ENCODE assay signal across 1 fruit fly cellular context in the genomic region with DNA sequence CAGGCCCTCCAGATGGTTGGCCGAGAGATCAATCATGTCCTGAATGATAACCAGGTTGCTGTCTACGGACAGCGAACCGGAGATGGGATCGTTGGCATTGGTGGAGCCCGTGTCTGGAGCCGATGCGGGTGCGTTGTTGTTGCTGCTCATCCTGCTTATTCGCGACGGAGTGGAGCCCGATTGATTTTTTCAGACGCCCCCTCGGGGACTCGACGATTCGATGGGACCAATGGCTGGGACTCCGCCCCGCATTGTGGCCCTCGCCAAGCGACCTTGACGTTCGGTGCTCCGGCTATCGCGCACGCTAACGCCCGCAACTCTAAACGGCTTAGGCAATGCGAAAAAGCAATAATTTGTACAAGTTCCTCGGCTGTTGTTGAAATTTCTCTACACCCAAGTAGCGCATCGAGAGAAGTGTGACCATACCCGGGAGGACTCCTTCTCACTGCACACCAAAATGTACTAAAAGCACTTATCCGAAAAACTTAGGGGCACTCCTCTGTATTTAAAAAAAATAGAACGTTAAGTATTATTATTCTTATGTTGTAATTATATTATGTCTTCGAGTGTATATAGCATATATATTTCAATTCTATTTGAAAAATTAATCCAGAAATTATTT.
TF ChIP-seq lines count a peak whose summit lies in the region.

Gene ksr, minus strand, starts transcription at position 419 of the 622 bp plus-strand sequence.

TF ChIP-seq in whole organism, embryonic, 481 proteins besides CTCF, POLR2A, EP300 and RAD21 (continued from another document and continues in another):
- TF ChIP-seq schlank (tag; optimal IDR thresholded peaks at IDR 0.05; lab: Kevin White, UChicago) (no peak), Awh (GFP tag; IDR thresholded peaks at IDR 0.05; lab: Robert Waterston, UW) (no peak), ham (GFP tag; IDR thresholded peaks at IDR 0.05; lab: Robert Waterston, UW) (no peak), CG1233 (GFP tag; optimal IDR thresholded peaks at IDR 0.05; lab: Kevin White, UChicago) (no peak), tin (GFP tag; optimal IDR thresholded peaks at IDR 0.05; lab: Kevin White, UChicago) (no peak), CG8924 (tag; optimal IDR thresholded peaks at IDR 0.05; lab: Kevin White, UChicago) (peak; percentile 50), stwl (tag; optimal IDR thresholded peaks at IDR 0.05; lab: Kevin White, UChicago) (peak; percentile 12), CG9797 (GFP tag; optimal IDR thresholded peaks at IDR 0.05; lab: Kevin White, UChicago) (peak; percentile 55), corto (GFP tag; optimal IDR thresholded peaks at IDR 0.05; lab: Kevin White, UChicago) (no peak), chm (GFP tag; IDR thresholded peaks at IDR 0.05; lab: Robert Waterston, UW) (peak; percentile 32; the same call in 1 of the 2 replicates), Ets65A (GFP tag; lab: Kevin White, UChicago) (peak; percentile 84), CG17385 (GFP tag; optimal IDR thresholded peaks at IDR 0.05; lab: Kevin White, UChicago) (no peak), otp (GFP tag; IDR thresholded peaks at IDR 0.05; lab: Robert Waterston, UW) (no peak), CG17829 (tag; optimal IDR thresholded peaks at IDR 0.05; lab: Kevin White, UChicago) (peak; percentile 64), Opbp (GFP tag; IDR thresholded peaks at IDR 0.05; lab: Robert Waterston, UW; ENCODE audit: partially characterized antibody) (0 out of 3 replicates have a peak, but pooled peaks have one; percentile 28), usp (GFP tag; optimal IDR thresholded peaks at IDR 0.05; lab: Kevin White, UChicago) (no peak), CG9437 (GFP tag; optimal IDR thresholded peaks at IDR 0.05; lab: Kevin White, UChicago) (no peak), esg (GFP tag; conservative IDR thresholded peaks at IDR 0.05; lab: Robert Waterston, UW) (no peak), Dad (GFP tag; optimal IDR thresholded peaks at IDR 0.05; lab: Kevin White, UChicago) (no peak), CG17568 (GFP tag; optimal IDR thresholded peaks at IDR 0.05; lab: Kevin White, UChicago) (no peak), psq (GFP tag; optimal IDR thresholded peaks at IDR 0.05; lab: Kevin White, UChicago) (no peak), CG11398 (GFP tag; optimal IDR thresholded peaks at IDR 0.05; lab: Kevin White, UChicago) (no peak), ro (GFP tag; IDR thresholded peaks at IDR 0.05; lab: Robert Waterston, UW) (no peak), CG3847 (GFP tag; IDR thresholded peaks at IDR 0.05; lab: Robert Waterston, UW) (no peak), D19B (GFP tag; optimal IDR thresholded peaks at IDR 0.05; lab: Kevin White, UChicago) (no peak), HLH4C (GFP tag; IDR thresholded peaks at IDR 0.05; lab: Robert Waterston, UW; ENCODE audit: partially characterized antibody) (peak; percentile 35; the same call in 1 of the 3 replicates), luna (GFP tag; optimal IDR thresholded peaks at IDR 0.05; lab: Kevin White, UChicago) (no peak), CG8388 (GFP tag; optimal IDR thresholded peaks at IDR 0.05; lab: Kevin White, UChicago) (no peak), CG13287 (GFP tag; IDR thresholded peaks at IDR 0.05; lab: Robert Waterston, UW; ENCODE audit: partially characterized antibody) (peak; percentile 21; the same call in 1 of the 2 replicates), bsh (GFP tag; optimal IDR thresholded peaks at IDR 0.05; lab: Kevin White, UChicago) (peak in 1 of 2 experiments; percentile 9), pita (GFP tag; optimal IDR thresholded peaks at IDR 0.05; lab: Kevin White, UChicago) (no peak), ci (GFP tag; IDR thresholded peaks at IDR 0.05; lab: Robert Waterston, UW) (peak; percentile 38; the same call in 1 of the 3 replicates), CG31224 (GFP tag; IDR thresholded peaks at IDR 0.05; lab: Robert Waterston, UW) (no peak), Xbp1 (GFP tag; optimal IDR thresholded peaks at IDR 0.05; lab: Kevin White, UChicago) (peak; percentile 36), Dek (tag; optimal IDR thresholded peaks at IDR 0.05; lab: Kevin White, UChicago) (no peak), Ets97D (GFP tag; optimal IDR thresholded peaks at IDR 0.05; lab: Kevin White, UChicago) (no peak), toy (GFP tag; IDR thresholded peaks at IDR 0.05; lab: Robert Waterston, UW) (no peak), CG10565 (GFP tag; optimal IDR thresholded peaks at IDR 0.05; lab: Kevin White, UChicago) (no peak), Gsc (GFP tag; IDR thresholded peaks at IDR 0.05; lab: Robert Waterston, UW) (no peak), H2.0 (GFP tag; IDR thresholded peaks at IDR 0.05; lab: Robert Waterston, UW) (no peak), MESR4 (GFP tag; optimal IDR thresholded peaks at IDR 0.05; lab: Kevin White, UChicago) (peak; percentile 98), CG12769 (tag; optimal IDR thresholded peaks at IDR 0.05; lab: Kevin White, UChicago) (no peak), lola (GFP tag; optimal IDR thresholded peaks at IDR 0.05; lab: Kevin White, UChicago) (peak in 1 of 3 experiments; percentile 29), CG12744 (GFP tag; optimal IDR thresholded peaks at IDR 0.05; lab: Kevin White, UChicago) (no peak), CG12391 (tag; optimal IDR thresholded peaks at IDR 0.05; lab: Kevin White, UChicago) (peak; percentile 60), z (GFP tag; IDR thresholded peaks at IDR 0.05; lab: Robert Waterston, UW) (no peak), CG17612 (GFP tag; IDR thresholded peaks at IDR 0.05; lab: Robert Waterston, UW) (no peak), pzg (GFP tag; optimal IDR thresholded peaks at IDR 0.05; lab: Kevin White, UChicago) (peak; percentile 48), Scr (GFP tag; IDR thresholded peaks at IDR 0.05; lab: Robert Waterston, UW; ENCODE audit: partially characterized antibody) (0 out of 2 replicates have a peak, but pooled peaks have one; percentile 11), CG15601 (tag; optimal IDR thresholded peaks at IDR 0.05; lab: Kevin White, UChicago) (no peak), pnt (GFP tag; optimal IDR thresholded peaks at IDR 0.05; lab: Kevin White, UChicago) (no peak), Optix (GFP tag; IDR thresholded peaks at IDR 0.05; lab: Robert Waterston, UW) (no peak), Hsf (GFP tag; optimal IDR thresholded peaks at IDR 0.05; lab: Kevin White, UChicago) (no peak), CG11560 (tag; IDR thresholded peaks at IDR 0.05; lab: Robert Waterston, UW) (no peak), tgo (GFP tag; IDR thresholded peaks at IDR 0.05; lab: Robert Waterston, UW) (peak; percentile 51; the same call in 1 of the 3 replicates), CG32532 (GFP tag; IDR thresholded peaks at IDR 0.05; lab: Robert Waterston, UW) (peak; percentile 38; the same call in 1 of the 2 replicates), Nf-YA (GFP tag; IDR thresholded peaks at IDR 0.05; lab: Robert Waterston, UW) (no peak), Rfx (GFP tag; IDR thresholded peaks at IDR 0.05; lab: Robert Waterston, UW) (peak; percentile 17; the same call in 1 of the 2 replicates), CG13424 (tag; optimal IDR thresholded peaks at IDR 0.05; lab: Kevin White, UChicago) (peak; percentile 33), CG4820 (GFP tag; optimal IDR thresholded peaks at IDR 0.05; lab: Kevin White, UChicago) (no peak), ato (GFP tag; IDR thresholded peaks at IDR 0.05; lab: Robert Waterston, UW; ENCODE audit: partially characterized antibody) (no peak), ranshi (GFP tag; IDR thresholded peaks at IDR 0.05; lab: Robert Waterston, UW) (0 out of 2 replicates have a peak, but pooled peaks have one; percentile 27), CG18619 (GFP tag; optimal IDR thresholded peaks at IDR 0.05; lab: Kevin White, UChicago) (no peak), CG13624 (GFP tag; optimal IDR thresholded peaks at IDR 0.05; lab: Kevin White, UChicago) (no peak), CG31365 (tag; optimal IDR thresholded peaks at IDR 0.05; lab: Kevin White, UChicago) (no peak), CG2889 (GFP tag; IDR thresholded peaks at IDR 0.05; lab: Robert Waterston, UW) (no peak), CoRest (tag; optimal IDR thresholded peaks at IDR 0.05; lab: Kevin White, UChicago) (peak; percentile 33), gcm (GFP tag; optimal IDR thresholded peaks at IDR 0.05; lab: Kevin White, UChicago) (no peak), CG7357 (GFP tag; IDR thresholded peaks at IDR 0.05; lab: Robert Waterston, UW) (no peak), gro (GFP tag; optimal IDR thresholded peaks at IDR 0.05; lab: Kevin White, UChicago) (no peak), CG12942 (GFP tag; optimal IDR thresholded peaks at IDR 0.05; lab: Kevin White, UChicago) (no peak), CG12236 (GFP tag; optimal IDR thresholded peaks at IDR 0.05; lab: Kevin White, UChicago) (no peak), Fer1 (GFP tag; optimal IDR thresholded peaks at IDR 0.05; lab: Kevin White, UChicago) (peak; percentile 28), Taf1 (GFP tag; IDR thresholded peaks at IDR 0.05; lab: Robert Waterston, UW) (no peak), nerfin-1 (tag; optimal IDR thresholded peaks at IDR 0.05; lab: Kevin White, UChicago) (peak; percentile 81), CG2116 (GFP tag; optimal IDR thresholded peaks at IDR 0.05; lab: Kevin White, UChicago) (peak; percentile 19), chn (GFP tag; optimal IDR thresholded peaks at IDR 0.05; lab: Kevin White, UChicago) (no peak), HHEX (GFP tag; optimal IDR thresholded peaks at IDR 0.05; lab: Kevin White, UChicago) (no peak), Pdp1 (GFP tag; optimal IDR thresholded peaks at IDR 0.05; lab: Kevin White, UChicago) (no peak), Antp (GFP tag; optimal IDR thresholded peaks at IDR 0.05; lab: Kevin White, UChicago) (no peak), MTF-1 (GFP tag; optimal IDR thresholded peaks at IDR 0.05; lab: Kevin White, UChicago; ENCODE audit: borderline replicate concordance) (no peak), CG4360 (GFP tag; IDR thresholded peaks at IDR 0.05; lab: Robert Waterston, UW) (peak; percentile 27; the same call in 1 of the 2 replicates), CG15073 (GFP tag; optimal IDR thresholded peaks at IDR 0.05; lab: Kevin White, UChicago) (no peak), CG10431 (GFP tag; optimal IDR thresholded peaks at IDR 0.05; lab: Kevin White, UChicago) (no peak), CG6791 (GFP tag; IDR thresholded peaks at IDR 0.05; lab: Robert Waterston, UW; ENCODE audit: partially characterized antibody) (no peak), CG2712 (tag; optimal IDR thresholded peaks at IDR 0.05; lab: Kevin White, UChicago) (peak; percentile 68), ap (GFP tag; IDR thresholded peaks at IDR 0.05; lab: Robert Waterston, UW) (no peak), CG4404 (GFP tag; IDR thresholded peaks at IDR 0.05; lab: Robert Waterston, UW) (no peak), CG7928 (GFP tag; optimal IDR thresholded peaks at IDR 0.05; lab: Kevin White, UChicago) (no peak), Nf-YB (GFP tag; optimal IDR thresholded peaks at IDR 0.05; lab: Kevin White, UChicago) (no peak), lmd (GFP tag; IDR thresholded peaks at IDR 0.05; lab: Robert Waterston, UW) (no peak; the same call in 1 of the 2 replicates), org-1 (GFP tag; optimal IDR thresholded peaks at IDR 0.05; lab: Kevin White, UChicago) (no peak), amos (GFP tag; IDR thresholded peaks at IDR 0.05; lab: Robert Waterston, UW; ENCODE audit: partially characterized antibody) (no peak), hkb (optimal IDR thresholded peaks at IDR 0.05; lab: Kevin White, UChicago) (no peak), hkb (GFP tag; IDR thresholded peaks at IDR 0.05; lab: Robert Waterston, UW) (0 out of 2 replicates have a peak, but pooled peaks have one; percentile 19), gsb (GFP tag; IDR thresholded peaks at IDR 0.05; lab: Robert Waterston, UW) (no peak), tx (GFP tag; optimal IDR thresholded peaks at IDR 0.05; lab: Kevin White, UChicago) (no peak), CG8478 (optimal IDR thresholded peaks at IDR 0.05; lab: Kevin White, UChicago) (no peak), Sin3A (optimal IDR thresholded peaks at IDR 0.05; lab: Kevin White, UChicago) (peak; percentile 13), Hr3 (GFP tag; optimal IDR thresholded peaks at IDR 0.05; lab: Kevin White, UChicago) (peak; percentile 0), CG6813 (GFP tag; optimal IDR thresholded peaks at IDR 0.05; lab: Kevin White, UChicago) (no peak), CG16815 (GFP tag; optimal IDR thresholded peaks at IDR 0.05; lab: Kevin White, UChicago) (no peak), Hand (GFP tag; optimal IDR thresholded peaks at IDR 0.05; lab: Kevin White, UChicago) (no peak), CG3726 (GFP tag; IDR thresholded peaks at IDR 0.05; lab: Robert Waterston, UW) (no peak), CG7987 (GFP tag; optimal IDR thresholded peaks at IDR 0.05; lab: Kevin White, UChicago) (no peak), sna (GFP tag; IDR thresholded peaks at IDR 0.05; lab: Robert Waterston, UW; ENCODE audit: partially characterized antibody) (peak; percentile 14; the same call in 1 of the 2 replicates), GATAe (GFP tag; conservative IDR thresholded peaks at IDR 0.05; lab: Robert Waterston, UW) (no peak), kay (GFP tag; optimal IDR thresholded peaks at IDR 0.05; lab: Kevin White, UChicago) (no peak), knrl (GFP tag; IDR thresholded peaks at IDR 0.05; lab: Robert Waterston, UW; ENCODE audit: partially characterized antibody) (no peak), danr (GFP tag; IDR thresholded peaks at IDR 0.05; lab: Robert Waterston, UW) (no peak), CG34422 (GFP tag; IDR thresholded peaks at IDR 0.05; lab: Robert Waterston, UW) (peak; percentile 38; the same call in 1 of the 3 replicates), Side (GFP tag; optimal IDR thresholded peaks at IDR 0.05; lab: Kevin White, UChicago) (no peak), lilli (GFP tag; optimal IDR thresholded peaks at IDR 0.05; lab: Kevin White, UChicago) (no peak), fd3F (GFP tag; optimal IDR thresholded peaks at IDR 0.05; lab: Kevin White, UChicago) (no peak), seq (GFP tag; IDR thresholded peaks at IDR 0.05; lab: Robert Waterston, UW) (no peak), cato (GFP tag; optimal IDR thresholded peaks at IDR 0.05; lab: Kevin White, UChicago; ENCODE audit: borderline replicate concordance) (no peak), Gug (GFP tag; IDR thresholded peaks at IDR 0.05; lab: Robert Waterston, UW) (no peak), Max (GFP tag; optimal IDR thresholded peaks at IDR 0.05; lab: Kevin White, UChicago) (no peak), Dip2 (GFP tag; IDR thresholded peaks at IDR 0.05; lab: Robert Waterston, UW) (no peak), row (GFP tag; IDR thresholded peaks at IDR 0.05; lab: Robert Waterston, UW) (peak; percentile 78), dan (GFP tag; IDR thresholded peaks at IDR 0.05; lab: Robert Waterston, UW) (no peak), NK7.1 (GFP tag; optimal IDR thresholded peaks at IDR 0.05; lab: Kevin White, UChicago) (no peak), CG17802 (tag; optimal IDR thresholded peaks at IDR 0.05; lab: Kevin White, UChicago) (peak; percentile 18), ERR (GFP tag; optimal IDR thresholded peaks at IDR 0.05; lab: Kevin White, UChicago) (no peak), bowl (GFP tag; IDR thresholded peaks at IDR 0.05; lab: Robert Waterston, UW) (no peak)
